Fruit fly (Drosophila melanogaster) whole organism, prepupa: ENCODE results near the gene Cyp4ac3.

Experiments
- Blimp-1 ChIP-seq: fragments of 200-800 bp; sonication (Bioruptor generic); optimal IDR thresholded peaks from 3 replicates; lab custom pipeline; 2017; ENCODE audit warnings: missing biosample characterization, missing genetic modification characterization, mild to moderate bottlenecking, moderate library complexity, missing genetic modification reagents
- CG10669 ChIP-seq: fragments of 200-800 bp; sonication (Bioruptor generic); optimal IDR thresholded peaks from 3 replicates; lab custom pipeline; 2018; ENCODE audit warnings: missing biosample characterization, mild to moderate bottlenecking, missing genetic modification characterization, moderate library complexity
- CG11762 ChIP-seq: fragments of 200-800 bp; sonication (Bioruptor generic); optimal IDR thresholded peaks from 3 replicates; lab custom pipeline; 2016; ENCODE audit warnings: missing biosample characterization, missing genetic modification characterization; ENCODE audit not compliant: insufficient read depth
- CG15336 ChIP-seq: fragments of 200-800 bp; sonication (Bioruptor generic); IDR thresholded peaks from 2 replicates; pipeline ENCODE4 v1.3.6; 2022; ENCODE audit warnings: missing biosample characterization, missing genetic modification characterization
- CG1621 ChIP-seq: fragments of 200-800 bp; sonication (Bioruptor generic); optimal IDR thresholded peaks from 3 replicates; lab custom pipeline; 2018; ENCODE audit warnings: missing biosample characterization, mild to moderate bottlenecking, missing genetic modification characterization
- CG16779 ChIP-seq: fragments of 200-800 bp; sonication (Bioruptor generic); optimal IDR thresholded peaks from 3 replicates; lab custom pipeline; 2017; ENCODE audit warnings: missing biosample characterization, mild to moderate bottlenecking, missing genetic modification characterization
- CG31627 ChIP-seq: fragments of 200-800 bp; sonication (Bioruptor generic); optimal IDR thresholded peaks from 3 replicates; lab custom pipeline; 2016; ENCODE audit warnings: missing biosample characterization, missing genetic modification characterization
- CG32006 ChIP-seq: fragments of 200-800 bp; sonication (Bioruptor generic); optimal IDR thresholded peaks from 3 replicates; lab custom pipeline; 2017; ENCODE audit warnings: missing biosample characterization, mild to moderate bottlenecking, missing genetic modification characterization
- CG34406 ChIP-seq: fragments of 200-800 bp; sonication (Bioruptor generic); optimal IDR thresholded peaks from 3 replicates; lab custom pipeline; 2016; ENCODE audit warnings: missing biosample characterization, missing genetic modification characterization
- CG3919 ChIP-seq: fragments of 200-800 bp; sonication (Bioruptor generic); optimal IDR thresholded peaks from 3 replicates; lab custom pipeline; 2016; ENCODE audit warnings: missing biosample characterization, missing genetic modification characterization
- CG6163 ChIP-seq: fragments of 200-800 bp; sonication (Bioruptor generic); IDR thresholded peaks from 3 replicates; pipeline ENCODE4 v1.3.6; 2022; ENCODE audit warnings: missing biosample characterization, missing genetic modification characterization
- CG6276 ChIP-seq: fragments of 200-800 bp; sonication (Bioruptor generic); optimal IDR thresholded peaks from 2 replicates; lab custom pipeline; 2017; ENCODE audit warnings: missing biosample characterization, mild to moderate bottlenecking, missing genetic modification characterization
- CG6792 ChIP-seq: fragments of 200-800 bp; sonication (Bioruptor generic); optimal IDR thresholded peaks from 3 replicates; lab custom pipeline; 2016; ENCODE audit warnings: missing biosample characterization, missing genetic modification characterization
- CG6808 ChIP-seq: fragments of 200-800 bp; sonication (Bioruptor generic); optimal IDR thresholded peaks from 3 replicates; lab custom pipeline; 2017; ENCODE audit warnings: missing biosample characterization, missing genetic modification characterization, mild to moderate bottlenecking, moderate library complexity, missing genetic modification reagents
- CG6854 ChIP-seq: fragments of 200-800 bp; sonication (Bioruptor generic); optimal IDR thresholded peaks from 2 replicates; lab custom pipeline; 2017; ENCODE audit warnings: missing biosample characterization, mild to moderate bottlenecking, missing genetic modification characterization
- CG8119 ChIP-seq: fragments of 200-800 bp; sonication (Bioruptor generic); IDR thresholded peaks from 3 replicates; pipeline ENCODE4 v1.3.6; 2022; ENCODE audit warnings: missing biosample characterization, missing genetic modification characterization
- CG8319 ChIP-seq: fragments of 200-800 bp; sonication (Bioruptor generic); optimal IDR thresholded peaks from 3 replicates; lab custom pipeline; 2016; ENCODE audit warnings: missing biosample characterization, missing genetic modification characterization
- Eip78C ChIP-seq: fragments of 200-800 bp; sonication (Bioruptor generic); peaks from one replicate; lab custom pipeline; 2016; ENCODE audit warnings: missing biosample characterization, missing genetic modification characterization
- Eip93F ChIP-seq: fragments of 200-800 bp; sonication (Bioruptor generic); optimal IDR thresholded peaks from 2 replicates; lab custom pipeline; 2016; ENCODE audit warnings: missing biosample characterization, mild to moderate bottlenecking, missing genetic modification characterization
- Ets21C ChIP-seq: fragments of 200-800 bp; sonication (Bioruptor generic); optimal IDR thresholded peaks from 3 replicates; lab custom pipeline; 2016; ENCODE audit warnings: missing biosample characterization, missing genetic modification characterization
- Ets96B ChIP-seq: fragments of 200-800 bp; optimal IDR thresholded peaks from 2 replicates; lab custom pipeline; 2019; ENCODE audit warnings: missing biosample characterization, mild to moderate bottlenecking, missing genetic modification characterization, moderate library complexity
- Gug ChIP-seq: fragments of 200-800 bp; sonication (Bioruptor generic); IDR thresholded peaks from 2 replicates; pipeline ENCODE4 v1.3.6; 2022; ENCODE audit warnings: missing biosample characterization, missing genetic modification characterization
- Hr38 ChIP-seq: sonication (Bioruptor generic); optimal IDR thresholded peaks from 2 replicates; lab custom pipeline; 2016; ENCODE audit warnings: missing biosample characterization, missing genetic modification characterization
- Hr39 ChIP-seq: fragments of 200-800 bp; sonication (Bioruptor generic); optimal IDR thresholded peaks from 2 replicates; lab custom pipeline; 2016; ENCODE audit warnings: missing biosample characterization, missing genetic modification characterization
- Hr4 ChIP-seq: fragments of 200-800 bp; sonication (Bioruptor generic); optimal IDR thresholded peaks from 3 replicates; lab custom pipeline; 2016; ENCODE audit warnings: missing biosample characterization, missing genetic modification characterization
- Met ChIP-seq: fragments of 200-800 bp; sonication (Bioruptor generic); optimal IDR thresholded peaks from 3 replicates; lab custom pipeline; 2016; ENCODE audit warnings: missing biosample characterization, missing genetic modification characterization
- OdsH ChIP-seq: fragments of 200-800 bp; sonication (Bioruptor generic); optimal IDR thresholded peaks from 3 replicates; lab custom pipeline; 2016; ENCODE audit warnings: missing biosample characterization, missing genetic modification characterization
- Smox ChIP-seq: fragments of 200-800 bp; sonication (Bioruptor generic); optimal IDR thresholded peaks from 3 replicates; lab custom pipeline; 2016; ENCODE audit warnings: missing biosample characterization, missing genetic modification characterization
- Sox102F ChIP-seq: fragments of 200-800 bp; sonication (Bioruptor generic); optimal IDR thresholded peaks from 2 replicates; lab custom pipeline; 2016; ENCODE audit warnings: missing biosample characterization, mild to moderate bottlenecking, missing genetic modification characterization
- Sox14 ChIP-seq: fragments of 200-800 bp; sonication (Bioruptor generic); optimal IDR thresholded peaks from 3 replicates; lab custom pipeline; 2016; ENCODE audit warnings: missing biosample characterization, missing genetic modification characterization
- Sox15 ChIP-seq: fragments of 200-800 bp; sonication (Bioruptor generic); optimal IDR thresholded peaks from 3 replicates; lab custom pipeline; 2016; ENCODE audit warnings: missing biosample characterization, missing genetic modification characterization
- achi ChIP-seq: fragments of 200-800 bp; sonication (Bioruptor generic); optimal IDR thresholded peaks from 3 replicates; lab custom pipeline; 2016; ENCODE audit warnings: missing biosample characterization, missing genetic modification characterization
- acj6 ChIP-seq: fragments of 200-800 bp; sonication (Bioruptor generic); optimal IDR thresholded peaks from 3 replicates; lab custom pipeline; 2016; ENCODE audit warnings: missing biosample characterization, missing genetic modification characterization
- cyc ChIP-seq: fragments of 200-800 bp; sonication (Bioruptor generic); optimal IDR thresholded peaks from 3 replicates; lab custom pipeline; 2016; ENCODE audit warnings: missing biosample characterization, missing genetic modification characterization
- dac ChIP-seq: fragments of 200-800 bp; sonication (Bioruptor generic); optimal IDR thresholded peaks from 2 replicates; lab custom pipeline; 2017; ENCODE audit warnings: missing biosample characterization, mild to moderate bottlenecking, missing genetic modification characterization
- dsx ChIP-seq: fragments of 200-800 bp; optimal IDR thresholded peaks from 3 replicates; lab custom pipeline; 2019; ENCODE audit warnings: missing biosample characterization, mild to moderate bottlenecking, missing genetic modification characterization, moderate library complexity; ENCODE audit not compliant: poor library complexity, severe bottlenecking
- eg ChIP-seq: fragments of 200-800 bp; sonication (Bioruptor generic); IDR thresholded peaks from 3 replicates; pipeline ENCODE4 v1.3.6; 2022; ENCODE audit warnings: missing biosample characterization, missing genetic modification characterization
- esn ChIP-seq: fragments of 200-800 bp; sonication (Bioruptor generic); optimal IDR thresholded peaks from 2 replicates; lab custom pipeline; 2016; ENCODE audit warnings: missing biosample characterization, mild to moderate bottlenecking, missing genetic modification characterization, moderate library complexity
- fd85E ChIP-seq: fragments of 200-800 bp; sonication (Bioruptor generic); optimal IDR thresholded peaks from 3 replicates; lab custom pipeline; 2016; ENCODE audit warnings: missing biosample characterization, missing genetic modification characterization
- fkh ChIP-seq: fragments of 200-800 bp; sonication (Bioruptor generic); optimal IDR thresholded peaks from 3 replicates; lab custom pipeline; 2017; ENCODE audit warnings: missing biosample characterization, mild to moderate bottlenecking, missing genetic modification characterization, moderate library complexity
- lz ChIP-seq: fragments of 200-800 bp; sonication (Bioruptor generic); optimal IDR thresholded peaks from 3 replicates; lab custom pipeline; 2016; ENCODE audit warnings: missing biosample characterization, missing genetic modification characterization
- pdm3 ChIP-seq: fragments of 200-800 bp; sonication (Bioruptor generic); optimal IDR thresholded peaks from 3 replicates; lab custom pipeline; 2016; ENCODE audit warnings: missing biosample characterization, missing genetic modification characterization
- salr ChIP-seq, 2 experiments: fragments of 200-800 bp; sonication (Bioruptor generic); optimal IDR thresholded peaks; 3 replicates each; lab custom pipeline; 2016 to 2018; ENCODE audit warnings: missing biosample characterization in 2 of 2, missing genetic modification characterization in 2 of 2, mild to moderate bottlenecking in 1 of 2
- spab ChIP-seq: fragments of 200-800 bp; sonication (Bioruptor generic); optimal IDR thresholded peaks from 2 replicates; lab custom pipeline; 2017; ENCODE audit warnings: missing biosample characterization, mild to moderate bottlenecking, missing genetic modification characterization, missing genetic modification reagents
- svp ChIP-seq: fragments of 200-800 bp; sonication (Bioruptor generic); peaks from one replicate; lab custom pipeline; 2016; ENCODE audit warnings: missing biosample characterization, missing genetic modification characterization
- topi ChIP-seq: fragments of 200-800 bp; sonication (Bioruptor generic); optimal IDR thresholded peaks from 3 replicates; lab custom pipeline; 2016; ENCODE audit warnings: missing biosample characterization, missing genetic modification characterization
- vri ChIP-seq: fragments of 200-800 bp; sonication (Bioruptor generic); optimal IDR thresholded peaks from 3 replicates; lab custom pipeline; 2016; ENCODE audit warnings: missing biosample characterization, mild to moderate bottlenecking, missing genetic modification characterization

Gene Cyp4ac3

dm6 chr2L:5291869-5292642 is 23.8 kb downstream of the Cyp4ac3 start (continued):
- TF ChIP-seq Hr38 (no peak), CG15336 (GFP tag; lab: Robert Waterston, UW) (no peak), Blimp-1 (GFP tag; lab: Kevin White, UChicago) (no peak), Gug (GFP tag; lab: Robert Waterston, UW) (no peak), CG6163 (GFP tag; lab: Robert Waterston, UW) (peak; percentile 35; the same call in 2 of the 3 replicates), Ets96B (tag; lab: Kevin White, UChicago) (peak; percentile 21), CG8319 (GFP tag; lab: Kevin White, UChicago) (no peak), CG10669 (GFP tag; lab: Kevin White, UChicago) (peak; percentile 8), CG32006 (GFP tag; lab: Kevin White, UChicago) (no peak)

- TF ChIP-seq salr (GFP tag; optimal IDR thresholded peaks at IDR 0.05; lab: Kevin White, UChicago) (peak; percentile 60 to 94), CG3919 (GFP tag; lab: Kevin White, UChicago) (peak; percentile 91), vri (no peak), Ets21C (GFP tag; lab: Kevin White, UChicago) (peak; percentile 89), topi (GFP tag; lab: Kevin White, UChicago) (peak; percentile 95), Hr4 (peak; percentile 73), CG8319 (GFP tag; lab: Kevin White, UChicago) (peak; percentile 93), fd85E (GFP tag; lab: Kevin White, UChicago) (peak; percentile 82), esn (GFP tag; lab: Kevin White, UChicago) (peak; percentile 94), lz (GFP tag; lab: Kevin White, UChicago) (peak; percentile 94), Blimp-1 (GFP tag; lab: Kevin White, UChicago) (peak; percentile 55), Sox102F (GFP tag; lab: Kevin White, UChicago) (peak; percentile 95), Hr39 (GFP tag; lab: Kevin White, UChicago) (peak; percentile 89), cyc (peak; percentile 95), CG34406 (GFP tag; lab: Kevin White, UChicago) (peak; percentile 92), Met (GFP tag; lab: Kevin White, UChicago) (peak; percentile 94), CG6276 (peak; percentile 44), OdsH (GFP tag; lab: Kevin White, UChicago) (peak; percentile 93), CG1621 (tag; lab: Kevin White, UChicago) (peak; percentile 93), pdm3 (GFP tag; lab: Kevin White, UChicago) (peak; percentile 94), CG31627 (GFP tag; lab: Kevin White, UChicago) (peak; percentile 95), CG15336 (GFP tag; lab: Robert Waterston, UW) (peak; percentile 77), acj6 (peak; percentile 94), CG6854 (peak; percentile 77), Eip93F (peak; percentile 84), fkh (GFP tag; lab: Kevin White, UChicago) (no peak), spab (GFP tag; lab: Kevin White, UChicago) (peak; percentile 94), Ets96B (tag; lab: Kevin White, UChicago) (peak; percentile 98), Smox (GFP tag; lab: Kevin White, UChicago) (peak; percentile 94), CG6808 (GFP tag; lab: Kevin White, UChicago) (peak; percentile 92), CG11762 (GFP tag; lab: Kevin White, UChicago) (peak; percentile 90), CG8119 (peak; percentile 78), dac (GFP tag; lab: Kevin White, UChicago) (no peak), achi (GFP tag; lab: Kevin White, UChicago) (peak; percentile 92), Hr38 (no peak), eg (GFP tag; lab: Robert Waterston, UW) (peak; percentile 78), Sox14 (GFP tag; lab: Kevin White, UChicago) (peak; percentile 74), svp (GFP tag; lab: Kevin White, UChicago) (peak; percentile 92), dsx (GFP tag; lab: Kevin White, UChicago) (peak; percentile 96), CG10669 (GFP tag; lab: Kevin White, UChicago) (peak; percentile 98), CG16779 (peak; percentile 86), CG32006 (GFP tag; lab: Kevin White, UChicago) (peak; percentile 74), CG6792 (peak; percentile 91), Sox15 (GFP tag; lab: Kevin White, UChicago) (peak; percentile 92), Eip78C (GFP tag; lab: Kevin White, UChicago) (peak; percentile 99)
Observed at dm6 chr2L:5292643-5292963, 24.3 kb downstream of the Cyp4ac3 start.
